Worm (Caenorhabditis elegans) whole organism, early embryonic: Measurements from ENCODE around the gene appg-2.

Experiments used
- B0310.2 ChIP-seq: sonication (generic microtip); optimal IDR thresholded peaks from 2 replicates; lab custom pipeline; 2016; ENCODE audit warnings: mild to moderate bottlenecking, missing genetic modification characterization, missing compliant biosample characterization
- F13C5.2 ChIP-seq: sonication (generic microtip); optimal IDR thresholded peaks from 2 replicates; lab custom pipeline; 2017; ENCODE audit warnings: mild to moderate bottlenecking, missing genetic modification characterization, inconsistent platforms, missing compliant biosample characterization
- aly-1 ChIP-seq: sonication (generic microtip); optimal IDR thresholded peaks from 2 replicates; lab custom pipeline; 2016; ENCODE audit warnings: missing genetic modification characterization, missing compliant biosample characterization
- ama-1 ChIP-seq: fragments of 150-350 bp; optimal IDR thresholded peaks from 2 replicates; lab custom pipeline; 2014
- ceh-13 ChIP-seq: fragments of 200-800 bp; sonication (Bioruptor generic); optimal IDR thresholded peaks from 2 replicates; lab custom pipeline; 2018; ENCODE audit warnings: mild to moderate bottlenecking, missing genetic modification characterization, missing compliant biosample characterization
- ceh-36 ChIP-seq: sonication (generic microtip); optimal IDR thresholded peaks from 2 replicates; lab custom pipeline; 2016; ENCODE audit warnings: missing genetic modification characterization, inconsistent platforms, missing compliant biosample characterization
- ets-7 ChIP-seq: sonication (generic microtip); optimal IDR thresholded peaks from 2 replicates; lab custom pipeline; 2016; ENCODE audit warnings: missing genotype, missing genetic modification characterization, missing compliant biosample characterization
- flt-1 ChIP-seq: fragments of 200-800 bp; sonication (Bioruptor generic); IDR thresholded peaks from 2 replicates; pipeline ENCODE4 v1.3.6; 2022; ENCODE audit warnings: missing genetic modification characterization, missing compliant biosample characterization
- hmbx-1 ChIP-seq: sonication (generic microtip); optimal IDR thresholded peaks from 2 replicates; lab custom pipeline; 2016; ENCODE audit warnings: mild to moderate bottlenecking, missing genetic modification characterization, missing compliant biosample characterization
- hmg-4 ChIP-seq: fragments of 200-800 bp; sonication (Bioruptor generic); optimal IDR thresholded peaks from 2 replicates; lab custom pipeline; 2018; ENCODE audit warnings: mild to moderate bottlenecking, missing genetic modification characterization, missing compliant biosample characterization
- hnd-1 ChIP-seq: sonication (generic microtip); optimal IDR thresholded peaks from 2 replicates; lab custom pipeline; 2016; ENCODE audit warnings: missing genetic modification characterization, missing compliant biosample characterization
- pes-1 ChIP-seq: fragments of 200-800 bp; sonication (Bioruptor generic); IDR thresholded peaks from 2 replicates; pipeline ENCODE4 v1.3.6; 2022; ENCODE audit warnings: missing genetic modification reagents, missing genetic modification characterization, missing compliant biosample characterization
- scrt-1 ChIP-seq: fragments of 200-800 bp; sonication (Bioruptor generic); IDR thresholded peaks from 2 replicates; pipeline ENCODE4 v1.3.6; 2022; ENCODE audit warnings: missing genetic modification characterization, missing compliant biosample characterization
- sea-1 ChIP-seq: fragments of 200-800 bp; sonication (Bioruptor generic); conservative IDR thresholded peaks from 2 replicates; pipeline ENCODE4 v1.3.6; 2022; ENCODE audit warnings: missing genetic modification characterization, missing compliant biosample characterization
- tbx-11 ChIP-seq: fragments of 200-800 bp; sonication (Bioruptor generic); IDR thresholded peaks from 2 replicates; pipeline ENCODE4 v1.3.6; 2022; ENCODE audit warnings: missing genetic modification characterization, missing compliant biosample characterization
- tbx-37 ChIP-seq: fragments of 200-800 bp; sonication (Bioruptor generic); conservative IDR thresholded peaks from 2 replicates; pipeline ENCODE4 v1.3.6; 2022; ENCODE audit warnings: missing genetic modification reagents, missing genetic modification characterization, missing compliant biosample characterization
- tra-4 ChIP-seq: sonication (generic microtip); optimal IDR thresholded peaks from 2 replicates; lab custom pipeline; 2017; ENCODE audit warnings: missing genetic modification characterization, missing compliant biosample characterization

appg-2 gene

ce11 chrII:8810679-8811413, 9.9 kb downstream of the appg-2 start, which contains the start of the genes F46C5.9 and rer-1:
TSS of gene F46C5.9 (minus strand) at chrII:8810729.
TSS of gene rer-1 (plus strand) at chrII:8811370.
- TF ChIP-seq aly-1 (tag; lab: Kevin White, UChicago) (no peak), scrt-1 (GFP tag; lab: Robert Waterston, UW) (no peak), ets-7 (tag; lab: Kevin White, UChicago) (no peak), ama-1 (no peak), ceh-36 (tag; lab: Kevin White, UChicago) (no peak), F13C5.2 (tag; lab: Kevin White, UChicago) (no peak), ceh-13 (GFP tag; lab: Kevin White, UChicago) (no peak), hnd-1 (no peak), B0310.2 (tag; lab: Kevin White, UChicago) (no peak), hmbx-1 (tag; lab: Kevin White, UChicago) (no peak), flt-1 (GFP tag; lab: Robert Waterston, UW) (no peak), pes-1 (GFP tag; lab: Robert Waterston, UW) (no peak), sea-1 (no peak), tbx-37 (GFP tag; lab: Robert Waterston, UW) (no peak), tbx-11 (GFP tag; lab: Robert Waterston, UW) (no peak), hmg-4 (no peak), tra-4 (tag; lab: Kevin White, UChicago) (no peak)

DNA sequence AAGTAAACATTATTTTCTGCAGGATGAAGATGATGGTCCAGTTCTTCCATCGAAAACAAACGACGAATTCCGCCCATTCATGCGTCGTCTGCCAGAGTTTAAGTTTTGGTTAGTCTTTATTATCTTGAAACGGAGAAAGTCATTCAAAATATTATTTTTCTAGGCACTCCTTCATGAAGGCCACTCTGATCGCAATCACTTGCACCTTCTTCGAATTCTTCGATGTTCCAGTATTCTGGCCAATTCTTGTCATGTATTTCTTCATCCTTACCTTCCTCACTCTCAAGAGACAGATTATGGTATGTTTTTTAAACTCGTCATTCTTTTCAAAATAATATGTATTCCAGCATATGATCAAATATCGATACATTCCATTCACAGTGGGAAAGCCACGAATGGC, 10.9 kb downstream of the appg-2 start:
- no peak for TF ChIP-seq aly-1 (tag; lab: Kevin White, UChicago)
- no peak for TF ChIP-seq tbx-11 (GFP tag; lab: Robert Waterston, UW)
- TF ChIP-seq sea-1, result no peak
- TF ChIP-seq pes-1 (GFP tag; lab: Robert Waterston, UW), result no peak
- TF ChIP-seq scrt-1 (GFP tag; lab: Robert Waterston, UW), result no peak
- no peak for TF ChIP-seq ceh-36 (tag; lab: Kevin White, UChicago)
- no peak for TF ChIP-seq flt-1 (GFP tag; lab: Robert Waterston, UW)
- no peak for TF ChIP-seq tra-4 (tag; lab: Kevin White, UChicago)
- TF ChIP-seq ceh-13 (GFP tag; lab: Kevin White, UChicago), result no peak
- TF ChIP-seq ama-1, result no peak
- TF ChIP-seq F13C5.2 (tag; lab: Kevin White, UChicago), result no peak
- TF ChIP-seq ets-7 (tag; lab: Kevin White, UChicago), result no peak
- no peak for TF ChIP-seq hmbx-1 (tag; lab: Kevin White, UChicago)
- no peak for TF ChIP-seq hnd-1
- TF ChIP-seq tbx-37 (GFP tag; lab: Robert Waterston, UW), result no peak
- no peak for TF ChIP-seq hmg-4
- no peak for TF ChIP-seq B0310.2 (tag; lab: Kevin White, UChicago)

- no peak for TF ChIP-seq flt-1 (GFP tag; lab: Robert Waterston, UW)
- no peak for TF ChIP-seq hmbx-1 (tag; lab: Kevin White, UChicago)
- no peak for TF ChIP-seq tra-4 (tag; lab: Kevin White, UChicago)
- TF ChIP-seq ceh-36 (tag; lab: Kevin White, UChicago), result no peak
Measured at ce11 chrII:8812346-8812745, 11.4 kb downstream of the appg-2 start.

DNA sequence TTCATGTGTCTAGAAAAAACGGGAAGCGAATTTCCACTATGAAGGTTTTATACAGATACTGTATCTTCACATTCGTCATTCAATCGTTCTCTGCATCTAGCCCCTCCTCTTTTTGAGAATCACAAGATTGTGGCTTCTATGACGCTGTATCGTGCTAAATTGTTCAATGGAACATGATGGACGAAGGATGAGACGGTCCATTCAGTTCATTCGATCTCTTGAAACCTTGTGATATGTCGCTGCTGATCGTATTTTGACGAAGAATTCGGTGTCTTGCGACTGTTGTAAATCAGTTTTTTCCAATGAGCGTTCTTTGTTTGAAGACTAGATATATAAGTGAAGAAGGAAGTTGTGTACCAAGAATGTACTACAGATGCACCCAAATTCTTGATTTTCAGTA, 12.7 kb downstream of the appg-2 start:
- TF ChIP-seq ceh-13 (GFP tag; lab: Kevin White, UChicago) (no peak), B0310.2 (tag; lab: Kevin White, UChicago) (no peak), tbx-11 (GFP tag; lab: Robert Waterston, UW) (no peak), ets-7 (tag; lab: Kevin White, UChicago) (no peak), hmbx-1 (tag; lab: Kevin White, UChicago) (no peak), hnd-1 (no peak), F13C5.2 (tag; lab: Kevin White, UChicago) (no peak), tra-4 (tag; lab: Kevin White, UChicago) (no peak), hmg-4 (no peak), flt-1 (GFP tag; lab: Robert Waterston, UW) (no peak), ceh-36 (tag; lab: Kevin White, UChicago) (no peak)

- TF ChIP-seq hmg-4 (no peak), flt-1 (GFP tag; lab: Robert Waterston, UW) (no peak), ceh-13 (GFP tag; lab: Kevin White, UChicago) (no peak), scrt-1 (GFP tag; lab: Robert Waterston, UW) (no peak), F13C5.2 (tag; lab: Kevin White, UChicago) (no peak), ceh-36 (tag; lab: Kevin White, UChicago) (no peak), tbx-37 (GFP tag; lab: Robert Waterston, UW) (no peak), tra-4 (tag; lab: Kevin White, UChicago) (no peak), pes-1 (GFP tag; lab: Robert Waterston, UW) (no peak), B0310.2 (tag; lab: Kevin White, UChicago) (no peak), tbx-11 (GFP tag; lab: Robert Waterston, UW) (no peak)
Measured at ce11 chrII:8814231-8814630, 13.3 kb downstream of the appg-2 start.

- no peak for TF ChIP-seq ama-1
Measured at ce11 chrII:8817225-8817624, 16.3 kb downstream of the appg-2 start.

ce11 chrII:8818257-8818656, 17.3 kb downstream of the appg-2 start:
- TF ChIP-seq scrt-1 (GFP tag; lab: Robert Waterston, UW), result no peak
- TF ChIP-seq sea-1, result no peak
- no peak for TF ChIP-seq flt-1 (GFP tag; lab: Robert Waterston, UW)
- no peak for TF ChIP-seq aly-1 (tag; lab: Kevin White, UChicago)
- no peak for TF ChIP-seq tbx-11 (GFP tag; lab: Robert Waterston, UW)
- TF ChIP-seq ceh-13 (GFP tag; lab: Kevin White, UChicago), result no peak
- TF ChIP-seq hmg-4, result no peak
- TF ChIP-seq ceh-36 (tag; lab: Kevin White, UChicago), result no peak
- no peak for TF ChIP-seq B0310.2 (tag; lab: Kevin White, UChicago)
- TF ChIP-seq ama-1, result no peak
- no peak for TF ChIP-seq tbx-37 (GFP tag; lab: Robert Waterston, UW)
- no peak for TF ChIP-seq pes-1 (GFP tag; lab: Robert Waterston, UW)
- TF ChIP-seq hnd-1, result no peak
